Worm (Caenorhabditis elegans) whole organism, L1 larva: ENCODE data around the gene F56D5.5.

Experiments
- C04F5.9 ChIP-seq: sonication (generic microtip); optimal IDR thresholded peaks from 2 replicates; lab custom pipeline; 2016; ENCODE audit warnings: missing genetic modification characterization, missing compliant biosample characterization
- C16A3.4 ChIP-seq: fragments of 150-350 bp; optimal IDR thresholded peaks from 2 replicates; lab custom pipeline; 2014; ENCODE audit warnings: missing biosample characterization, missing genetic modification characterization
- aha-1 ChIP-seq: fragments of 150-350 bp; optimal IDR thresholded peaks from 2 replicates; lab custom pipeline; 2014; ENCODE audit warnings: missing biosample characterization, missing genetic modification characterization
- ceh-63 ChIP-seq: fragments of 200-800 bp; sonication (Bioruptor generic); optimal IDR thresholded peaks from 2 replicates; lab custom pipeline; 2018; ENCODE audit warnings: mild to moderate bottlenecking, missing genetic modification characterization, missing compliant biosample characterization
- ceh-82 ChIP-seq, 3 experiments: fragments of 150-350 bp in 1 of 3; sonication (generic microtip) in 2 of 3; optimal IDR thresholded peaks; 2 replicates each; lab custom pipeline; 2014 to 2017; ENCODE audit warnings: missing biosample characterization in 3 of 3, missing genetic modification characterization in 3 of 3
- ceh-90 ChIP-seq: sonication (generic microtip); optimal IDR thresholded peaks from 2 replicates; lab custom pipeline; 2016; ENCODE audit warnings: missing genetic modification characterization, missing compliant biosample characterization
- dsc-1 ChIP-seq: sonication (generic microtip); optimal IDR thresholded peaks from 2 replicates; lab custom pipeline; 2016; ENCODE audit warnings: mild to moderate bottlenecking, missing genetic modification characterization, missing compliant biosample characterization
- efl-1 ChIP-seq, 4 experiments: fragments of 150-350 bp; optimal IDR thresholded peaks in 3 of 4; peaks in 1 of 4; 1 replicate in 1 of 4; 2 replicates in 3 of 4; lab custom pipeline; 2014; ENCODE audit warnings: missing biosample characterization in 2 of 4, missing genetic modification characterization in 2 of 4, missing genetic modification reagents in 2 of 4
- egl-13 ChIP-seq: sonication (generic microtip); optimal IDR thresholded peaks from 2 replicates; lab custom pipeline; 2016; ENCODE audit warnings: missing genotype, missing genetic modification reagents, missing genetic modification characterization, missing compliant biosample characterization
- egl-27 ChIP-seq, 2 experiments: fragments of 150-350 bp in 1 of 2; sonication (generic microtip); optimal IDR thresholded peaks; 3 replicates each; lab custom pipeline; 2017 to 2018; ENCODE audit warnings: missing biosample characterization in 2 of 2, missing genetic modification characterization in 2 of 2, missing genetic modification reagents in 2 of 2
- elt-2 ChIP-seq: sonication (generic microtip); optimal IDR thresholded peaks from 2 replicates; lab custom pipeline; 2016; ENCODE audit warnings: missing genetic modification characterization, mild to moderate bottlenecking, inconsistent platforms, missing compliant biosample characterization, missing genetic modification reagents
- elt-3 ChIP-seq, 6 experiments: fragments of 150-350 bp in 1 of 6; sonication (generic microtip); optimal IDR thresholded peaks; 2 replicates each; lab custom pipeline; 2017 to 2018; ENCODE audit warnings: missing biosample characterization in 6 of 6, missing genetic modification characterization in 6 of 6, inconsistent platforms in 1 of 6
- ets-5 ChIP-seq: fragments of 200-800 bp; sonication (Bioruptor generic); IDR thresholded peaks from 2 replicates; pipeline ENCODE4 v1.3.6; 2022; ENCODE audit warnings: missing genetic modification characterization, missing compliant biosample characterization
- fkh-10 ChIP-seq: sonication (generic microtip); optimal IDR thresholded peaks from 2 replicates; lab custom pipeline; 2017; ENCODE audit warnings: missing biosample characterization, missing genetic modification reagents, missing genetic modification characterization
- fkh-4 ChIP-seq: sonication (generic microtip); optimal IDR thresholded peaks from 2 replicates; lab custom pipeline; 2016; ENCODE audit warnings: missing compliant biosample characterization, missing genetic modification characterization, borderline replicate concordance
- fos-1 ChIP-seq: fragments of 150-350 bp; optimal IDR thresholded peaks from 2 replicates; lab custom pipeline; 2014; ENCODE audit warnings: missing biosample characterization, missing genetic modification characterization
- grh-1 ChIP-seq: fragments of 200-800 bp; sonication (Bioruptor generic); IDR thresholded peaks from 2 replicates; pipeline ENCODE4 v1.3.6; 2022; ENCODE audit warnings: missing genetic modification reagents, missing genetic modification characterization, missing compliant biosample characterization
- hlh-17 ChIP-seq: fragments of 200-800 bp; sonication (Bioruptor generic); optimal IDR thresholded peaks from 2 replicates; lab custom pipeline; 2018; ENCODE audit warnings: missing genetic modification characterization, mild to moderate bottlenecking, missing compliant biosample characterization, moderate library complexity, borderline replicate concordance
- lin-13 ChIP-seq: fragments of 150-350 bp; optimal IDR thresholded peaks from 2 replicates; lab custom pipeline; 2014; ENCODE audit warnings: missing biosample characterization, missing genetic modification reagents, missing genetic modification characterization
- lin-14 ChIP-seq: fragments of 200-800 bp; sonication (Bioruptor generic); optimal IDR thresholded peaks from 2 replicates; lab custom pipeline; 2018; ENCODE audit warnings: mild to moderate bottlenecking, missing genetic modification characterization, moderate library complexity, missing compliant biosample characterization
- lin-35 ChIP-seq, 2 experiments: fragments of 150-350 bp; optimal IDR thresholded peaks; 2 replicates each; lab custom pipeline; 2014; ENCODE audit warnings: missing biosample characterization in 2 of 2, missing genetic modification characterization in 2 of 2, missing genetic modification reagents in 2 of 2
- lsy-2 ChIP-seq, 2 experiments: fragments of 150-350 bp; optimal IDR thresholded peaks; 2 replicates each; lab custom pipeline; 2014; ENCODE audit warnings: missing biosample characterization in 2 of 2, missing genetic modification characterization in 2 of 2
- mdl-1 ChIP-seq, 2 experiments: fragments of 150-350 bp; optimal IDR thresholded peaks; 2 replicates each; lab custom pipeline; 2014 to 2017; ENCODE audit warnings: missing biosample characterization in 2 of 2, missing genetic modification characterization in 2 of 2, inconsistent platforms in 1 of 2
- mep-1 ChIP-seq: fragments of 150-350 bp; optimal IDR thresholded peaks from 2 replicates; lab custom pipeline; 2014; ENCODE audit warnings: missing biosample characterization, missing genetic modification characterization
- nhr-12 ChIP-seq: sonication (generic microtip); optimal IDR thresholded peaks from 2 replicates; lab custom pipeline; 2017; ENCODE audit warnings: missing biosample characterization, missing genetic modification characterization
- nhr-237 ChIP-seq: fragments of 150-350 bp; optimal IDR thresholded peaks from 2 replicates; lab custom pipeline; 2014; ENCODE audit warnings: missing biosample characterization, missing genetic modification characterization
- nhr-28 ChIP-seq: fragments of 150-350 bp; optimal IDR thresholded peaks from 2 replicates; lab custom pipeline; 2014; ENCODE audit warnings: missing biosample characterization, missing genetic modification characterization
- nhr-71 ChIP-seq: sonication (generic microtip); optimal IDR thresholded peaks from 2 replicates; lab custom pipeline; 2016; ENCODE audit warnings: mild to moderate bottlenecking, missing genetic modification characterization, moderate library complexity, missing compliant biosample characterization
- nhr-76 ChIP-seq: sonication (generic microtip); optimal IDR thresholded peaks from 2 replicates; lab custom pipeline; 2017; ENCODE audit warnings: missing biosample characterization, missing genetic modification characterization
- nhr-77 ChIP-seq: fragments of 150-350 bp; optimal IDR thresholded peaks from 2 replicates; lab custom pipeline; 2014; ENCODE audit warnings: missing biosample characterization, missing genetic modification characterization
- nhr-84 ChIP-seq: sonication (generic microtip); optimal IDR thresholded peaks from 2 replicates; lab custom pipeline; 2017; ENCODE audit warnings: missing biosample characterization, missing genetic modification characterization
- nhr-85 ChIP-seq: sonication (generic microtip); peaks from one replicate; lab custom pipeline; 2016; ENCODE audit warnings: missing genetic modification characterization, inconsistent platforms, missing compliant biosample characterization
- nhr-90 ChIP-seq: sonication (generic microtip); optimal IDR thresholded peaks from 2 replicates; lab custom pipeline; 2016; ENCODE audit warnings: mild to moderate bottlenecking, missing genetic modification characterization, missing compliant biosample characterization; ENCODE audit not compliant: poor library complexity
- pag-3 ChIP-seq: sonication (generic microtip); optimal IDR thresholded peaks from 2 replicates; lab custom pipeline; 2017; ENCODE audit warnings: missing genetic modification characterization, mild to moderate bottlenecking, missing compliant biosample characterization, antibody characterized with exemption, borderline replicate concordance; ENCODE audit not compliant: insufficient read depth
- rnt-1 ChIP-seq: sonication (generic microtip); optimal IDR thresholded peaks from 2 replicates; lab custom pipeline; 2016; ENCODE audit warnings: mild to moderate bottlenecking, missing genetic modification characterization, moderate library complexity, missing compliant biosample characterization
- skn-1 ChIP-seq: fragments of 150-350 bp; optimal IDR thresholded peaks from 2 replicates; lab custom pipeline; 2014; ENCODE audit warnings: missing biosample characterization, missing genetic modification characterization
- snu-23 ChIP-seq: sonication (generic microtip); optimal IDR thresholded peaks from 2 replicates; lab custom pipeline; 2016; ENCODE audit warnings: missing genetic modification characterization, missing compliant biosample characterization
- sox-4 ChIP-seq: sonication (generic microtip); optimal IDR thresholded peaks from 2 replicates; lab custom pipeline; 2016; ENCODE audit warnings: missing genetic modification characterization, missing compliant biosample characterization
- sup-37 ChIP-seq: fragments of 200-800 bp; sonication (Bioruptor generic); optimal IDR thresholded peaks from 2 replicates; lab custom pipeline; 2018; ENCODE audit warnings: mild to moderate bottlenecking, missing genetic modification characterization, missing compliant biosample characterization
- unc-30 ChIP-seq: sonication (generic microtip); optimal IDR thresholded peaks from 2 replicates; lab custom pipeline; 2017; ENCODE audit warnings: missing biosample characterization, missing genetic modification characterization
- unc-98 ChIP-seq: fragments of 200-800 bp; sonication (Bioruptor generic); IDR thresholded peaks from 2 replicates; pipeline ENCODE4 v1.3.6; 2022; ENCODE audit warnings: missing genetic modification characterization, missing compliant biosample characterization
- vab-15 ChIP-seq: sonication (generic microtip); optimal IDR thresholded peaks from 2 replicates; lab custom pipeline; 2017; ENCODE audit warnings: missing genotype, mild to moderate bottlenecking, missing genetic modification characterization, missing compliant biosample characterization
- xbp-1 ChIP-seq: sonication (generic microtip); optimal IDR thresholded peaks from 2 replicates; lab custom pipeline; 2016; ENCODE audit warnings: missing genetic modification characterization, missing compliant biosample characterization

The F56D5.5 gene

ce11 chrIV:9374529-9374928 is 33.4 kb downstream of the F56D5.5 start, which contains the start of gene C10C5.3:
TSS of gene C10C5.3 (plus strand) at chrIV:9374829.
- TF ChIP-seq sox-4 (no peak), aha-1 (tag; lab: Kevin White, UChicago) (no peak), vab-15 (tag; lab: Kevin White, UChicago) (no peak), grh-1 (no peak), mdl-1 (tag; optimal IDR thresholded peaks at IDR 0.05; lab: Kevin White, UChicago) (no peak), unc-30 (tag; lab: Kevin White, UChicago) (no peak), fkh-4 (tag; lab: Kevin White, UChicago) (no peak), nhr-237 (no peak), elt-3 (tag; optimal IDR thresholded peaks at IDR 0.05; lab: Kevin White, UChicago) (no peak), ceh-63 (GFP tag; lab: Kevin White, UChicago) (no peak), lin-13 (GFP tag; lab: Kevin White, UChicago) (no peak), snu-23 (GFP tag; lab: Kevin White, UChicago) (no peak), nhr-28 (tag; lab: Kevin White, UChicago) (no peak)

DNA sequence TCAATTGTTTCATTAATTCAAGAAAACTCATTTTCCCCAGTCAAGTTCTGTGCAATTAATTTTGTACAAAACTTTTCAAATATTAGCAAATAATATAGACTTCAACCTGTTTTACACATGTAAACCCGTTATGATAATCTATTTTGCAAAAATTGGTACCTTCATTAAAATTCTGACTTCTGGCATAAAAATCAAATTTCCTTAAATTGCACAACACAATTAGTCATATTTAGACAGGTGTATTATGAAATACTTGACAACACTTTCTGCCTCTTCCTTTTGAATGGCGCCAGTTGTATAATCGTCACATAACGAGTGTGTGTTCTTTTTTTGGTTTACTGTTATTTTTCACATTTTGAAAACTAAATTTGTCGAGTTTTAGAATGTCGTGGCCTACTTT is 36.8 kb downstream of the F56D5.5 start, which contains the start of gene fbxc-58:
Gene fbxc-58 (plus strand): TSS at position 383 of the 400 bp plus-strand sequence.
- TF ChIP-seq efl-1 (optimal IDR thresholded peaks at IDR 0.05; lab: Kevin White, UChicago), result no peak
- peak in 1 of 2 experiments; percentile 45 for TF ChIP-seq efl-1 (GFP tag; optimal IDR thresholded peaks at IDR 0.05 in 1 of 2; lab: Kevin White, UChicago)
- no peak for TF ChIP-seq vab-15 (tag; lab: Kevin White, UChicago)
- TF ChIP-seq nhr-90, result no peak
- no peak for TF ChIP-seq mdl-1 (tag; optimal IDR thresholded peaks at IDR 0.05; lab: Kevin White, UChicago)
- no peak for TF ChIP-seq nhr-84 (tag; lab: Kevin White, UChicago)
- no peak for TF ChIP-seq egl-27 (tag; optimal IDR thresholded peaks at IDR 0.05; lab: Kevin White, UChicago)
- TF ChIP-seq C04F5.9 (tag; lab: Kevin White, UChicago), result no peak
- no peak for TF ChIP-seq ceh-90 (tag; lab: Kevin White, UChicago)
- no peak for TF ChIP-seq fos-1
- no peak for TF ChIP-seq xbp-1
- TF ChIP-seq dsc-1 (tag; lab: Kevin White, UChicago), result no peak
- TF ChIP-seq skn-1 (tag; lab: Kevin White, UChicago), result peak; percentile 46

- TF ChIP-seq egl-27 (tag; optimal IDR thresholded peaks at IDR 0.05; lab: Kevin White, UChicago) (no peak), rnt-1 (peak; percentile 36), snu-23 (GFP tag; lab: Kevin White, UChicago) (peak; percentile 41), lin-14 (peak; percentile 59), nhr-85 (tag; lab: Kevin White, UChicago) (peak; percentile 62), ets-5 (GFP tag; lab: Robert Waterston, UW) (no peak), mep-1 (peak; percentile 16), nhr-71 (tag; lab: Kevin White, UChicago) (peak; percentile 9), unc-98 (GFP tag; lab: Robert Waterston, UW) (no peak), efl-1 (optimal IDR thresholded peaks at IDR 0.05; lab: Kevin White, UChicago) (peak; percentile 19 to 40), efl-1 (GFP tag; optimal IDR thresholded peaks at IDR 0.05 in 1 of 2; lab: Kevin White, UChicago) (peak in 1 of 2 experiments; percentile 48), lin-35 (GFP tag; optimal IDR thresholded peaks at IDR 0.05; lab: Kevin White, UChicago) (peak in 1 of 2 experiments; percentile 55), elt-2 (tag; lab: Kevin White, UChicago) (no peak), lsy-2 (tag; optimal IDR thresholded peaks at IDR 0.05; lab: Kevin White, UChicago) (peak in 1 of 2 experiments; percentile 45)
Measured at ce11 chrIV:9367852-9368627, 39.9 kb downstream of the F56D5.5 start.

- TF ChIP-seq vab-15 (tag; lab: Kevin White, UChicago) (no peak), nhr-71 (tag; lab: Kevin White, UChicago) (no peak), nhr-28 (tag; lab: Kevin White, UChicago) (no peak), nhr-12 (tag; lab: Kevin White, UChicago) (no peak), fkh-10 (no peak), pag-3 (tag; lab: Kevin White, UChicago) (no peak), elt-3 (tag; optimal IDR thresholded peaks at IDR 0.05; lab: Kevin White, UChicago) (no peak), sox-4 (no peak), nhr-76 (tag; lab: Kevin White, UChicago) (no peak), egl-13 (tag; lab: Kevin White, UChicago) (no peak), C16A3.4 (no peak), nhr-77 (tag; lab: Kevin White, UChicago) (no peak), hlh-17 (no peak), efl-1 (optimal IDR thresholded peaks at IDR 0.05; lab: Kevin White, UChicago) (no peak), efl-1 (GFP tag; optimal IDR thresholded peaks at IDR 0.05 in 1 of 2; lab: Kevin White, UChicago) (peak in 1 of 2 experiments; percentile 30), lin-35 (GFP tag; optimal IDR thresholded peaks at IDR 0.05; lab: Kevin White, UChicago) (no peak), ceh-82 (tag; optimal IDR thresholded peaks at IDR 0.05; lab: Kevin White, UChicago) (no peak), sup-37 (GFP tag; lab: Kevin White, UChicago) (no peak), lsy-2 (tag; optimal IDR thresholded peaks at IDR 0.05; lab: Kevin White, UChicago) (peak in 1 of 2 experiments; percentile 43)
Measured at ce11 chrIV:9366411-9366810, 41.5 kb downstream of the F56D5.5 start, which contains the start of gene pezo-1. TSS of gene pezo-1 (minus strand) at chrIV:9366511.
